Fruit fly (Drosophila melanogaster) whole organism, embryonic: ENCODE results near the gene SmD2.

Experiments used
- Abd-B ChIP-seq: fragments of 200-800 bp; sonication (Bioruptor generic); optimal IDR thresholded peaks from 2 replicates; lab custom pipeline; 2018; ENCODE audit warnings: missing biosample characterization, mild to moderate bottlenecking, missing genetic modification characterization, moderate library complexity
- CG11504 ChIP-seq: fragments of 200-800 bp; sonication (Bioruptor generic); optimal IDR thresholded peaks from 3 replicates; lab custom pipeline; 2019; ENCODE audit warnings: missing biosample characterization, mild to moderate bottlenecking, missing genetic modification characterization, moderate library complexity
- CG15514 ChIP-seq: fragments of 200-800 bp; sonication (Bioruptor generic); optimal IDR thresholded peaks from 3 replicates; lab custom pipeline; 2017; ENCODE audit warnings: missing biosample characterization, missing genetic modification characterization, mild to moderate bottlenecking, moderate library complexity, missing genetic modification reagents
- CG18476 ChIP-seq: fragments of 200-800 bp; sonication (Bioruptor generic); optimal IDR thresholded peaks from 2 replicates; lab custom pipeline; 2016; ENCODE audit warnings: missing biosample characterization, mild to moderate bottlenecking, missing genetic modification characterization
- CG2199 ChIP-seq: fragments of 200-800 bp; sonication (Bioruptor generic); IDR thresholded peaks from 3 replicates; pipeline ENCODE4 v1.3.6; 2022; ENCODE audit warnings: missing biosample characterization, missing genetic modification characterization
- CG32532 ChIP-seq: fragments of 200-800 bp; sonication (Bioruptor generic); IDR thresholded peaks from 2 replicates; pipeline ENCODE4 v1.3.6; 2022; ENCODE audit warnings: missing biosample characterization, missing genetic modification characterization
- CG3847 ChIP-seq: fragments of 200-800 bp; sonication (Bioruptor generic); IDR thresholded peaks from 2 replicates; pipeline ENCODE4 v1.3.6; 2022; ENCODE audit warnings: missing biosample characterization, missing genetic modification characterization
- CG3995 ChIP-seq: fragments of 200-800 bp; sonication (Bioruptor generic); optimal IDR thresholded peaks from 3 replicates; lab custom pipeline; 2016; ENCODE audit warnings: missing biosample characterization, missing genetic modification characterization
- CG4617 ChIP-seq: fragments of 200-800 bp; sonication (Bioruptor generic); optimal IDR thresholded peaks from 3 replicates; lab custom pipeline; 2016; ENCODE audit warnings: missing biosample characterization, missing genetic modification characterization, borderline replicate concordance
- CG6791 ChIP-seq: fragments of 200-800 bp; sonication (Bioruptor generic); IDR thresholded peaks from 3 replicates; pipeline ENCODE4 v1.3.6; 2022; ENCODE audit warnings: missing biosample characterization, missing genetic modification characterization; ENCODE audit not compliant: partially characterized antibody
- CG6813 ChIP-seq: fragments of 200-800 bp; sonication (Bioruptor generic); optimal IDR thresholded peaks from 2 replicates; lab custom pipeline; 2017; ENCODE audit warnings: missing biosample characterization, missing genetic modification characterization, mild to moderate bottlenecking, moderate library complexity, missing genetic modification reagents
- CG7963 ChIP-seq: fragments of 200-800 bp; sonication (Bioruptor generic); IDR thresholded peaks from 3 replicates; pipeline ENCODE4 v1.3.6; 2022; ENCODE audit warnings: missing biosample characterization, missing genetic modification characterization; ENCODE audit not compliant: partially characterized antibody
- CG8281 ChIP-seq: fragments of 200-800 bp; sonication (Bioruptor generic); optimal IDR thresholded peaks from 2 replicates; lab custom pipeline; 2018; ENCODE audit warnings: missing biosample characterization, mild to moderate bottlenecking, missing genetic modification characterization, moderate library complexity
- CG8359 ChIP-seq: fragments of 200-800 bp; sonication (Bioruptor generic); optimal IDR thresholded peaks from 2 replicates; lab custom pipeline; 2017; ENCODE audit warnings: missing biosample characterization, mild to moderate bottlenecking, missing genetic modification characterization, borderline replicate concordance
- CG8944 ChIP-seq: fragments of 200-800 bp; sonication (Bioruptor generic); optimal IDR thresholded peaks from 3 replicates; lab custom pipeline; 2016; ENCODE audit warnings: missing biosample characterization, missing genetic modification characterization
- CTCF ChIP-seq: fragments of 200-800 bp; sonication (Bioruptor generic); optimal IDR thresholded peaks from 2 replicates; lab custom pipeline; 2017; ENCODE audit warnings: missing biosample characterization, mild to moderate bottlenecking, missing genetic modification characterization, moderate library complexity
- Camta ChIP-seq: fragments of 200-800 bp; sonication (Bioruptor generic); optimal IDR thresholded peaks from 2 replicates; lab custom pipeline; 2016; ENCODE audit warnings: missing biosample characterization, missing genetic modification characterization
- CoRest ChIP-seq: fragments of 200-800 bp; sonication (Bioruptor generic); optimal IDR thresholded peaks from 3 replicates; lab custom pipeline; 2018; ENCODE audit warnings: missing biosample characterization, mild to moderate bottlenecking, missing genetic modification characterization, moderate library complexity
- D ChIP-seq, 2 experiments: fragments of 200-800 bp in 1 of 2; fragments of >200 bp in 1 of 2; sonication (Bioruptor generic) in 1 of 2; optimal IDR thresholded peaks; 2 replicates in 1 of 2; 3 replicates in 1 of 2; lab custom pipeline; 2017; ENCODE audit warnings: mild to moderate bottlenecking in 1 of 2, missing biosample characterization in 1 of 2, missing genetic modification characterization in 1 of 2, missing genetic modification reagents in 1 of 2
- Drgx ChIP-seq: fragments of 200-800 bp; sonication (Bioruptor generic); IDR thresholded peaks from 2 replicates; pipeline ENCODE4 v1.3.6; 2022; ENCODE audit warnings: missing biosample characterization, missing genetic modification characterization
- E2f2 ChIP-seq: fragments of 200-800 bp; sonication (Bioruptor generic); IDR thresholded peaks from 2 replicates; pipeline ENCODE4 v1.3.6; 2022; ENCODE audit warnings: missing biosample characterization, missing genetic modification characterization
- Ets97D ChIP-seq: fragments of 200-800 bp; sonication (Bioruptor generic); optimal IDR thresholded peaks from 3 replicates; lab custom pipeline; 2016; ENCODE audit warnings: missing biosample characterization, missing genetic modification characterization
- HLH4C ChIP-seq: fragments of 200-800 bp; sonication (Bioruptor generic); IDR thresholded peaks from 3 replicates; pipeline ENCODE4 v1.3.6; 2022; ENCODE audit warnings: missing biosample characterization, missing genetic modification characterization; ENCODE audit not compliant: partially characterized antibody
- HLHmδ ChIP-seq: fragments of 200-800 bp; sonication (Bioruptor generic); optimal IDR thresholded peaks from 2 replicates; lab custom pipeline; 2018; ENCODE audit warnings: missing biosample characterization, mild to moderate bottlenecking, missing genetic modification characterization, moderate library complexity
- HmgZ ChIP-seq: fragments of 200-800 bp; sonication (Bioruptor generic); optimal IDR thresholded peaks from 2 replicates; lab custom pipeline; 2018; ENCODE audit warnings: missing biosample characterization, mild to moderate bottlenecking, missing genetic modification characterization
- Lhr ChIP-seq: fragments of 200-800 bp; sonication (Bioruptor generic); optimal IDR thresholded peaks from 3 replicates; lab custom pipeline; 2017; ENCODE audit warnings: mild to moderate bottlenecking, missing biosample characterization, missing genetic modification reagents, missing genetic modification characterization
- MBD-R2 ChIP-seq: fragments of 200-800 bp; sonication (Bioruptor generic); IDR thresholded peaks from 2 replicates; pipeline ENCODE4 v1.3.6; 2022; ENCODE audit warnings: missing biosample characterization, missing genetic modification characterization
- MTF-1 ChIP-seq: fragments of 200-800 bp; sonication (Bioruptor generic); optimal IDR thresholded peaks from 2 replicates; lab custom pipeline; 2018; ENCODE audit warnings: missing biosample characterization, mild to moderate bottlenecking, missing genetic modification characterization, borderline replicate concordance
- Med ChIP-seq: fragments of 200-800 bp; sonication (Bioruptor generic); peaks from one replicate; lab custom pipeline; 2016; ENCODE audit warnings: missing biosample characterization, missing genetic modification characterization, mild to moderate bottlenecking, inconsistent platforms, moderate library complexity
- Nf-YC ChIP-seq: fragments of 200-800 bp; optimal IDR thresholded peaks from 3 replicates; lab custom pipeline; 2019; ENCODE audit warnings: missing biosample characterization, mild to moderate bottlenecking, missing genetic modification characterization, moderate library complexity
- Optix ChIP-seq: fragments of 200-800 bp; sonication (Bioruptor generic); IDR thresholded peaks from 3 replicates; pipeline ENCODE4 v1.3.6; 2022; ENCODE audit warnings: missing biosample characterization, missing genetic modification characterization
- Rfx ChIP-seq: fragments of 200-800 bp; sonication (Bioruptor generic); IDR thresholded peaks from 2 replicates; pipeline ENCODE4 v1.3.6; 2022; ENCODE audit warnings: missing biosample characterization, missing genetic modification characterization
- Rx ChIP-seq: fragments of 200-800 bp; sonication (Bioruptor generic); IDR thresholded peaks from 2 replicates; pipeline ENCODE4 v1.3.6; 2022; ENCODE audit warnings: missing biosample characterization, missing genetic modification characterization
- Sry-δ ChIP-seq: fragments of 200-800 bp; sonication (Bioruptor generic); optimal IDR thresholded peaks from 2 replicates; lab custom pipeline; 2016; ENCODE audit warnings: missing biosample characterization, missing genetic modification characterization
- chinmo ChIP-seq: fragments of 200-800 bp; sonication (Bioruptor generic); IDR thresholded peaks from 4 replicates; pipeline ENCODE4 v1.3.6; 2022; ENCODE audit warnings: missing biosample characterization, missing genetic modification characterization; ENCODE audit not compliant: partially characterized antibody
- ci ChIP-seq: fragments of 200-800 bp; sonication (Bioruptor generic); IDR thresholded peaks from 3 replicates; pipeline ENCODE4 v1.3.6; 2022; ENCODE audit warnings: missing biosample characterization, missing genetic modification characterization
- da ChIP-seq: fragments of 200-800 bp; sonication (Bioruptor generic); optimal IDR thresholded peaks from 2 replicates; lab custom pipeline; 2016; ENCODE audit warnings: missing biosample characterization, missing genetic modification characterization
- dm ChIP-seq: fragments of 200-800 bp; sonication (Bioruptor generic); optimal IDR thresholded peaks from 3 replicates; lab custom pipeline; 2016; ENCODE audit warnings: missing biosample characterization, missing genetic modification characterization
- inv ChIP-seq: fragments of 200-800 bp; sonication (Bioruptor generic); IDR thresholded peaks from 2 replicates; pipeline ENCODE4 v1.3.6; 2022; ENCODE audit warnings: missing biosample characterization, missing genetic modification characterization; ENCODE audit not compliant: partially characterized antibody
- jumu ChIP-seq: fragments of 200-800 bp; sonication (Bioruptor generic); optimal IDR thresholded peaks from 3 replicates; lab custom pipeline; 2016; ENCODE audit warnings: missing biosample characterization, missing genetic modification characterization
- lilli ChIP-seq: fragments of 200-800 bp; sonication (Bioruptor generic); optimal IDR thresholded peaks from 3 replicates; lab custom pipeline; 2016; ENCODE audit warnings: missing biosample characterization, missing genetic modification characterization
- nmo ChIP-seq: fragments of 200-800 bp; sonication (Bioruptor generic); optimal IDR thresholded peaks from 2 replicates; lab custom pipeline; 2018; ENCODE audit warnings: missing biosample characterization, mild to moderate bottlenecking, missing genetic modification characterization, moderate library complexity
- onecut ChIP-seq: fragments of 200-800 bp; sonication (Bioruptor generic); IDR thresholded peaks from 2 replicates; pipeline ENCODE4 v1.3.6; 2022; ENCODE audit warnings: missing biosample characterization, missing genetic modification characterization
- phol ChIP-seq: fragments of 200-800 bp; sonication (Bioruptor generic); optimal IDR thresholded peaks from 3 replicates; lab custom pipeline; 2018; ENCODE audit warnings: missing biosample characterization, mild to moderate bottlenecking, missing genetic modification characterization, moderate library complexity
- pzg ChIP-seq: fragments of 200-800 bp; sonication (Bioruptor generic); optimal IDR thresholded peaks from 3 replicates; lab custom pipeline; 2018; ENCODE audit warnings: missing biosample characterization, mild to moderate bottlenecking, missing genetic modification characterization, moderate library complexity
- row ChIP-seq: fragments of 200-800 bp; sonication (Bioruptor generic); IDR thresholded peaks from 3 replicates; pipeline ENCODE4 v1.3.6; 2022; ENCODE audit warnings: missing biosample characterization, missing genetic modification characterization
- so ChIP-seq: fragments of 200-800 bp; sonication (Bioruptor generic); IDR thresholded peaks from 3 replicates; pipeline ENCODE4 v1.3.6; 2022; ENCODE audit warnings: missing biosample characterization, missing genetic modification characterization
- tll ChIP-seq, 2 experiments: fragments of 200-800 bp in 1 of 2; fragments of >200 bp in 1 of 2; sonication (Bioruptor generic) in 1 of 2; optimal IDR thresholded peaks; 2 replicates each; lab custom pipeline; 2017 to 2019; ENCODE audit warnings: missing biosample characterization in 2 of 2, missing genetic modification characterization in 2 of 2, mild to moderate bottlenecking in 1 of 2, moderate library complexity in 1 of 2

The SmD2 gene

dm6 chr3R:6351181-6351580, 5.5 kb upstream of the SmD2 start (continued):
- TF ChIP-seq D (optimal IDR thresholded peaks at IDR 0.05; lab: Kevin White, UChicago): peak; percentile 4
- TF ChIP-seq D (GFP tag; optimal IDR thresholded peaks at IDR 0.05; lab: Kevin White, UChicago): no peak
- TF ChIP-seq CG2199 (GFP tag; lab: Robert Waterston, UW): peak; percentile 66; the same call in 1 of the 3 replicates
- TF ChIP-seq MBD-R2 (GFP tag; lab: Robert Waterston, UW): peak; percentile 13; the same call in 1 of the 2 replicates
- peak; percentile 21 for TF ChIP-seq CG6813 (GFP tag; lab: Kevin White, UChicago)
- TF ChIP-seq tll (GFP tag; optimal IDR thresholded peaks at IDR 0.05; lab: Kevin White, UChicago): no peak
- TF ChIP-seq HLHmδ (GFP tag; lab: Kevin White, UChicago): peak; percentile 20
- peak; percentile 43 for TF ChIP-seq CG8359 (GFP tag; lab: Kevin White, UChicago)
- no peak for TF ChIP-seq HmgZ
- TF ChIP-seq Rfx (GFP tag; lab: Robert Waterston, UW): no peak
- TF ChIP-seq so: peak; percentile 44; the same call in 1 of the 3 replicates
- peak; percentile 23; the same call in 1 of the 2 replicates for TF ChIP-seq Drgx
- peak; percentile 72 for TF ChIP-seq CG4617 (GFP tag; lab: Kevin White, UChicago)
- TF ChIP-seq, all 482 proteins: peak for 29

- TF ChIP-seq CG18476 (GFP tag; lab: Kevin White, UChicago) (no peak), CG2199 (GFP tag; lab: Robert Waterston, UW) (no peak), jumu (peak; percentile 1), Rx (no peak), CoRest (tag; lab: Kevin White, UChicago) (peak; percentile 55), MTF-1 (no peak), Lhr (peak; percentile 48), phol (peak; percentile 57), onecut (no peak), Abd-B (GFP tag; lab: Kevin White, UChicago) (peak; percentile 12), CG11504 (tag; lab: Kevin White, UChicago) (peak; percentile 4), lilli (GFP tag; lab: Kevin White, UChicago) (peak; percentile 31), CG32532 (GFP tag; lab: Robert Waterston, UW) (no peak), CG7963 (GFP tag; lab: Robert Waterston, UW) (peak; percentile 89), ci (GFP tag; lab: Robert Waterston, UW) (0 out of 3 replicates have a peak, but pooled peaks have one; percentile 20), HLH4C (peak; percentile 90), E2f2 (GFP tag; lab: Robert Waterston, UW) (peak; percentile 70), CG3995 (GFP tag; lab: Kevin White, UChicago) (peak; percentile 98), chinmo (GFP tag; lab: Robert Waterston, UW) (peak; percentile 89; the same call in 2 of the 4 replicates), row (GFP tag; lab: Robert Waterston, UW) (peak; percentile 74), CG8281 (no peak), nmo (GFP tag; lab: Kevin White, UChicago) (peak; percentile 32), pzg (GFP tag; lab: Kevin White, UChicago) (peak; percentile 77), inv (GFP tag; lab: Robert Waterston, UW) (peak; percentile 92), CG15514 (peak; percentile 58), Ets97D (peak; percentile 58), Nf-YC (tag; lab: Kevin White, UChicago) (peak; percentile 41), Med (GFP tag; lab: Kevin White, UChicago) (peak; percentile 59), CG3847 (GFP tag; lab: Robert Waterston, UW) (0 out of 2 replicates have a peak, but pooled peaks have one; percentile 12), CTCF (GFP tag; lab: Kevin White, UChicago) (peak; percentile 15), Camta (GFP tag; lab: Kevin White, UChicago) (no peak), Sry-δ (GFP tag; lab: Kevin White, UChicago) (peak; percentile 97), Optix (GFP tag; lab: Robert Waterston, UW) (no peak), CG8944 (GFP tag; lab: Kevin White, UChicago) (no peak), da (GFP tag; lab: Kevin White, UChicago) (peak; percentile 11), CG6791 (peak; percentile 96), dm (GFP tag; lab: Kevin White, UChicago) (peak; percentile 13)
Observed at dm6 chr3R:6350755-6351154, 5.0 kb upstream of the SmD2 start, which contains the start of gene Pak. Pak (plus strand) TSS chr3R:6350896.
